Worm (Caenorhabditis elegans) whole organism, L3 larva: ENCODE results near the gene marc-2.

ENCODE experiments used
- R02D3.7 ChIP-seq: fragments of 150-350 bp; optimal IDR thresholded peaks from 2 replicates; lab custom pipeline; 2014; ENCODE audit warnings: missing biosample characterization, missing genetic modification characterization
- ZK546.5 ChIP-seq: sonication (generic microtip); optimal IDR thresholded peaks from 2 replicates; lab custom pipeline; 2017; ENCODE audit warnings: missing biosample characterization, missing genetic modification characterization
- aly-2 ChIP-seq: fragments of 150-350 bp; optimal IDR thresholded peaks from 2 replicates; lab custom pipeline; 2014; ENCODE audit warnings: missing biosample characterization, missing genetic modification characterization
- ama-1 ChIP-seq: fragments of 150-350 bp; optimal IDR thresholded peaks from 2 replicates; lab custom pipeline; 2018
- ceh-82 ChIP-seq: fragments of 150-350 bp; optimal IDR thresholded peaks from 2 replicates; lab custom pipeline; 2014; ENCODE audit warnings: missing biosample characterization, missing genetic modification characterization
- ceh-9 ChIP-seq: sonication (generic microtip); optimal IDR thresholded peaks from 2 replicates; lab custom pipeline; 2018; ENCODE audit warnings: missing biosample characterization, missing genetic modification characterization
- egl-27 ChIP-seq: sonication (generic microtip); optimal IDR thresholded peaks from 4 replicates; lab custom pipeline; 2017; ENCODE audit warnings: missing biosample characterization, missing genetic modification reagents, missing genetic modification characterization
- egl-5 ChIP-seq: fragments of 150-350 bp; optimal IDR thresholded peaks from 2 replicates; lab custom pipeline; 2017; ENCODE audit warnings: missing biosample characterization, missing genetic modification reagents, missing genetic modification characterization, inconsistent platforms
- elt-2 ChIP-seq: sonication (generic microtip); optimal IDR thresholded peaks from 2 replicates; lab custom pipeline; 2016; ENCODE audit warnings: missing genetic modification reagents, mild to moderate bottlenecking, missing genetic modification characterization, missing compliant biosample characterization
- elt-3 ChIP-seq, 3 experiments: fragments of 150-350 bp in 1 of 3; sonication (generic microtip) in 2 of 3; optimal IDR thresholded peaks; 2 replicates in 2 of 3; 4 replicates in 1 of 3; lab custom pipeline; 2014 to 2017; ENCODE audit warnings: missing biosample characterization in 3 of 3, missing genetic modification characterization in 3 of 3
- eor-1 ChIP-seq, 2 experiments: fragments of 150-350 bp; optimal IDR thresholded peaks; 2 replicates each; lab custom pipeline; 2014 to 2018; ENCODE audit warnings: missing biosample characterization in 2 of 2, missing genetic modification characterization in 2 of 2
- fkh-10 ChIP-seq: sonication (generic microtip); optimal IDR thresholded peaks from 2 replicates; lab custom pipeline; 2017; ENCODE audit warnings: missing biosample characterization, missing genetic modification reagents, missing genetic modification characterization
- fkh-2 ChIP-seq: fragments of 150-350 bp; optimal IDR thresholded peaks from 2 replicates; lab custom pipeline; 2014; ENCODE audit warnings: missing biosample characterization, missing genetic modification reagents, missing genetic modification characterization
- fos-1 ChIP-seq: fragments of 150-350 bp; optimal IDR thresholded peaks from 2 replicates; lab custom pipeline; 2014; ENCODE audit warnings: missing biosample characterization, missing genetic modification characterization
- hmg-11 ChIP-seq: sonication (generic microtip); optimal IDR thresholded peaks from 2 replicates; lab custom pipeline; 2016; ENCODE audit warnings: missing genetic modification characterization, missing compliant biosample characterization
- jun-1 ChIP-seq: fragments of 150-350 bp; optimal IDR thresholded peaks from 2 replicates; lab custom pipeline; 2014; ENCODE audit warnings: missing biosample characterization, missing genetic modification reagents, missing genetic modification characterization
- lin-15B ChIP-seq: fragments of 150-350 bp; optimal IDR thresholded peaks from 2 replicates; lab custom pipeline; 2014; ENCODE audit warnings: missing biosample characterization, missing genetic modification characterization
- lin-39 ChIP-seq: fragments of 150-350 bp; optimal IDR thresholded peaks from 2 replicates; lab custom pipeline; 2018; ENCODE audit warnings: missing biosample characterization, missing genetic modification reagents, missing genetic modification characterization
- mdl-1 ChIP-seq: fragments of 150-350 bp; optimal IDR thresholded peaks from 2 replicates; lab custom pipeline; 2014; ENCODE audit warnings: missing biosample characterization, missing genetic modification characterization
- nfya-1 ChIP-seq: sonication (generic microtip); optimal IDR thresholded peaks from 2 replicates; lab custom pipeline; 2017; ENCODE audit warnings: missing genetic modification characterization, mild to moderate bottlenecking, missing compliant biosample characterization, antibody characterized with exemption, moderate library complexity; ENCODE audit not compliant: insufficient read depth
- nhr-12 ChIP-seq: fragments of 150-350 bp; optimal IDR thresholded peaks from 2 replicates; lab custom pipeline; 2014; ENCODE audit warnings: missing biosample characterization, missing genetic modification characterization
- nhr-23 ChIP-seq: fragments of 150-350 bp; optimal IDR thresholded peaks from 2 replicates; lab custom pipeline; 2014; ENCODE audit warnings: missing biosample characterization, missing genetic modification reagents, missing genetic modification characterization
- nhr-25 ChIP-seq: sonication (generic microtip); optimal IDR thresholded peaks from 2 replicates; lab custom pipeline; 2017; ENCODE audit warnings: missing biosample characterization, missing genetic modification characterization
- nhr-28 ChIP-seq: fragments of 150-350 bp; optimal IDR thresholded peaks from 2 replicates; lab custom pipeline; 2014; ENCODE audit warnings: missing biosample characterization, missing genetic modification characterization
- nhr-43 ChIP-seq: sonication (generic microtip); optimal IDR thresholded peaks from 2 replicates; lab custom pipeline; 2016; ENCODE audit warnings: mild to moderate bottlenecking, missing genetic modification characterization, missing compliant biosample characterization; ENCODE audit not compliant: poor library complexity, severe bottlenecking
- nhr-77 ChIP-seq: fragments of 150-350 bp; optimal IDR thresholded peaks from 2 replicates; lab custom pipeline; 2014; ENCODE audit warnings: missing biosample characterization, missing genetic modification characterization
- pha-4 ChIP-seq: fragments of 150-350 bp; optimal IDR thresholded peaks from 2 replicates; lab custom pipeline; 2014; ENCODE audit warnings: missing biosample characterization, missing genetic modification reagents, missing genetic modification characterization
- pqm-1 ChIP-seq: fragments of 150-350 bp; optimal IDR thresholded peaks from 2 replicates; lab custom pipeline; 2017; ENCODE audit warnings: missing biosample characterization, missing genetic modification characterization, inconsistent platforms
- sea-2 ChIP-seq: fragments of 150-350 bp; sonication (generic microtip); optimal IDR thresholded peaks from 4 replicates; lab custom pipeline; 2014; ENCODE audit warnings: missing biosample characterization, missing genetic modification reagents, missing genetic modification characterization
- skn-1 ChIP-seq: fragments of 150-350 bp; optimal IDR thresholded peaks from 2 replicates; lab custom pipeline; 2014; ENCODE audit warnings: missing biosample characterization, missing genetic modification characterization
- snpc-4 ChIP-seq: fragments of 150-350 bp; optimal IDR thresholded peaks from 2 replicates; lab custom pipeline; 2014; ENCODE audit warnings: missing biosample characterization, missing genetic modification characterization
- tbx-2 ChIP-seq: sonication (generic microtip); optimal IDR thresholded peaks from 2 replicates; lab custom pipeline; 2016; ENCODE audit warnings: mild to moderate bottlenecking, missing genetic modification characterization, missing compliant biosample characterization
- unc-39 ChIP-seq: sonication (generic microtip); optimal IDR thresholded peaks from 4 replicates; lab custom pipeline; 2017; ENCODE audit warnings: missing biosample characterization, missing genetic modification characterization
- unc-62 ChIP-seq: fragments of 150-350 bp; sonication (generic microtip); optimal IDR thresholded peaks from 4 replicates; lab custom pipeline; 2014; ENCODE audit warnings: missing biosample characterization, missing genetic modification reagents, missing genetic modification characterization
- zag-1 ChIP-seq: fragments of 150-350 bp; optimal IDR thresholded peaks from 2 replicates; lab custom pipeline; 2014; ENCODE audit warnings: missing biosample characterization, missing genetic modification characterization
- ztf-11 ChIP-seq: fragments of 150-350 bp; optimal IDR thresholded peaks from 2 replicates; lab custom pipeline; 2014; ENCODE audit warnings: missing biosample characterization, missing genetic modification characterization

The marc-2 gene

DNA sequence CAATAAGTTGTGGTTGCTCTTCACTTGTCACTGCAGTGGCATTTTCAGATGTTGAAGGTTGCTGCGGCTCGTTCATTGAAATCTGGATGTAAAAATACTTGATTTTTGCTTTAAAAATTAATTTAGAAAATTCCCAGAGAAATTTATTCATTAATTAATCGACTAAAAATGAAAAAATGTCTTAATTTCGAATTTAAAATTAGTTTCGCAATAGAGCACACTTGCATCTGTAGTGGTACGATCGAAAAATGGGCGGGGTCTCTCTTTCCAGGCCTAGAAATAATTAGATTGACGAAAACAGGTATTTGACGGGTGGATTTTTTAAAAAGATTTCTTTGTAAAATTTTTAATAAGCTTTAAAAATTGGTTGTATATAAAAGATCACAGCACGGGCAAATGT is 1.9 kb upstream of the marc-2 start, which contains the start of gene D2089.8:
TSS of gene D2089.8 (minus strand) at position 84 of the 400 bp plus-strand sequence.
- no peak for TF ChIP-seq ceh-9 (tag; lab: Kevin White, UChicago)
- peak; percentile 18 for TF ChIP-seq nfya-1 (tag; lab: Kevin White, UChicago)
- TF ChIP-seq tbx-2 (tag; lab: Kevin White, UChicago) = no peak
- TF ChIP-seq pha-4 (tag; lab: Kevin White, UChicago) = peak; percentile 43

- no peak for TF ChIP-seq unc-39 (tag; lab: Kevin White, UChicago)
- TF ChIP-seq snpc-4 (tag; lab: Kevin White, UChicago) = no peak
- no peak for TF ChIP-seq aly-2 (tag; lab: Kevin White, UChicago)
- no peak for TF ChIP-seq mdl-1 (tag; lab: Kevin White, UChicago)
- TF ChIP-seq unc-62 (GFP tag; lab: Kevin White, UChicago) = no peak
- TF ChIP-seq ZK546.5 (tag; lab: Kevin White, UChicago) = no peak
- TF ChIP-seq nhr-28 = no peak
- no peak for TF ChIP-seq egl-5 (tag; lab: Kevin White, UChicago)
- no peak for TF ChIP-seq fkh-10 (GFP tag; lab: Kevin White, UChicago)
- TF ChIP-seq ceh-9 (tag; lab: Kevin White, UChicago) = no peak
- no peak for TF ChIP-seq sea-2 (GFP tag; lab: Kevin White, UChicago)
- no peak for TF ChIP-seq elt-3 (tag; optimal IDR thresholded peaks at IDR 0.05; lab: Kevin White, UChicago)
- TF ChIP-seq jun-1 (tag; lab: Kevin White, UChicago) = no peak
- no peak for TF ChIP-seq egl-27
- no peak for TF ChIP-seq nhr-12 (tag; lab: Kevin White, UChicago)
- TF ChIP-seq lin-39 (tag; lab: Kevin White, UChicago) = no peak
- no peak for TF ChIP-seq elt-2 (tag; lab: Kevin White, UChicago)
- no peak for TF ChIP-seq ama-1
Observed at ce11 chrII:10662279-10662678, 1.5 kb upstream of the marc-2 start.

ce11 chrII:10661448-10662064 is 764 bp upstream of the marc-2 start:
- TF ChIP-seq ztf-11 (no peak), eor-1 (tag; optimal IDR thresholded peaks at IDR 0.05; lab: Kevin White, UChicago) (no peak), fos-1 (tag; lab: Kevin White, UChicago) (no peak), nhr-43 (tag; lab: Kevin White, UChicago) (peak; percentile 59), R02D3.7 (tag; lab: Kevin White, UChicago) (no peak), mdl-1 (tag; lab: Kevin White, UChicago) (no peak), elt-3 (tag; optimal IDR thresholded peaks at IDR 0.05; lab: Kevin White, UChicago) (no peak), nhr-77 (no peak), snpc-4 (tag; lab: Kevin White, UChicago) (no peak)

- TF ChIP-seq hmg-11 (no peak), egl-5 (tag; lab: Kevin White, UChicago) (no peak)
Observed at ce11 chrII:10659585-10659984, 1.2 kb downstream of the marc-2 start.

DNA sequence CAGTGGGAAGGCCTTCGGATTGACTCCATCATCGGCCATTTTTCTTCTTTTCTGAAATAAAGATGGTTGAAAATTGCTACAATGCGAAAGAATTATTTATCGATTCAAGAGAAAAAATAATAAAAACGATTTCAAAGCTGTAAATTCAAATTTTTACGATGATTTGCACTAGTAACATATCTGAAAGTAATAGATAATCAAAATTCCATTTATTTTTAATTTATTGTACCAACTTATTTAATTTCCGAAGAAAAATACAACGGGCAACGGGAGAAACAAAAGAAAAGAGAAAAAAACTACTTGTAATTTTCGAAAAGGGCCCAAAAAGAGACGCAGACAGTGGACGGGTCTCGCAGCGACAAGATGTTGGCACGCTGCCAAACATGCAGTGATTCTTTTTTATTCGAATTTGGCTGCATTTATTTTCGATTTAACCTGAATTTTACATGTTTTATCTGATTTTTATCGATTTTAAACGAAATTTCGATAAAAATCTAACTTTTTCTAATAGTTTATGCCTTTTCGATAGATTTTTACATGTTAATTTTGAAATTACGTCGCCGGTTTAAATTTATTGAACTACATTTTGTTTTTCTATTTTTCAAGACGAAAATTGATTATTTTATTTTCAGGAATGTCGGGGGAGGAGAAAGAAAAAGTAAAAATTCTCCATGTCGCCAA is 2.1 kb downstream of the marc-2 start, which contains the start of the genes snu-13 and rsp-7:
TSS of gene snu-13 (minus strand) at position 51 of the 681 bp plus-strand sequence.
TSS of gene rsp-7 (plus strand) at position 631 of the 681 bp plus-strand sequence.
- TF ChIP-seq R02D3.7 (tag; lab: Kevin White, UChicago) = peak; percentile 17
- peak; percentile 39 for TF ChIP-seq lin-39 (tag; lab: Kevin White, UChicago)
- no peak for TF ChIP-seq zag-1 (tag; lab: Kevin White, UChicago)
- TF ChIP-seq fkh-2 (tag; lab: Kevin White, UChicago) = no peak
- peak; percentile 87 for TF ChIP-seq nhr-23
- no peak for TF ChIP-seq ceh-82 (tag; lab: Kevin White, UChicago)
- TF ChIP-seq egl-5 (tag; lab: Kevin White, UChicago) = peak; percentile 70
- TF ChIP-seq ztf-11 = no peak
- no peak for TF ChIP-seq jun-1 (tag; lab: Kevin White, UChicago)
- TF ChIP-seq ZK546.5 (tag; lab: Kevin White, UChicago) = no peak
- TF ChIP-seq hmg-11 = peak; percentile 63
- TF ChIP-seq nhr-25 (tag; lab: Kevin White, UChicago) = peak; percentile 84
- peak; percentile 89 for TF ChIP-seq lin-15B
- TF ChIP-seq pqm-1 = peak; percentile 48
- no peak for TF ChIP-seq sea-2 (GFP tag; lab: Kevin White, UChicago)
- peak; percentile 86 for TF ChIP-seq pha-4 (tag; lab: Kevin White, UChicago)
- TF ChIP-seq snpc-4 (tag; lab: Kevin White, UChicago) = peak; percentile 79
- TF ChIP-seq skn-1 (tag; lab: Kevin White, UChicago) = peak; percentile 74
- TF ChIP-seq nfya-1 (tag; lab: Kevin White, UChicago) = peak; percentile 88
- peak; percentile 48 for TF ChIP-seq elt-2 (tag; lab: Kevin White, UChicago)
